Worm (Caenorhabditis elegans): ENCODE measurements around the gene Y73C8B.9.

DNA sequence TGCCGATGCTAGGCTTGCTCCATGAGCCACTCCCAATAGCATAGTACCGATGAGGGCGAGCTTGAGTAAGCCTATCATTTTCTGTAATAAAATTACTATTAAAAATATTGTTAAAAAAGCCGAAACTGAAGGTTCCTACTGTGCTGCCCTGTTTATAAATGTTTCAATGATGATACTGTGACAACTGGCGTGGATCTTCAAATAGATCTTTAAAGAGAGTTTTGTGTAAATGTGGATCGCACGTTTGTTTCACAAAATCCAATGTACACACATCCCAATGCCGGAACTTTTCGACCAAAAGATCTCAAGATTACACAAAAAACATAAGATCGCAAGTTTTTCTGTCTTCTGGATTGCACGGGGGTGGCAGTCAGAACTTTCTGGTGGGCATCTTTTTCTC lies 27.9 kb upstream of the Y73C8B.9 start, which contains the start of gene C36C5.14:
- TF ChIP-seq snpc-4 (tag; optimal IDR thresholded peaks at IDR 0.05) (no peak), pha-4 (tag; optimal IDR thresholded peaks at IDR 0.05) (no peak), ces-1 (GFP tag; optimal IDR thresholded peaks at IDR 0.05) (no peak), nhr-76 (tag; optimal IDR thresholded peaks at IDR 0.05) (no peak), sem-2 (GFP tag; optimal IDR thresholded peaks at IDR 0.05) (no peak), ham-2 (GFP tag; optimal IDR thresholded peaks at IDR 0.05) (no peak), ztf-11 (tag; optimal IDR thresholded peaks at IDR 0.05) (no peak), lsy-2 (tag; optimal IDR thresholded peaks at IDR 0.05) (no peak), nhr-2 (tag; optimal IDR thresholded peaks at IDR 0.05) (no peak), lin-13 (tag; optimal IDR thresholded peaks at IDR 0.05) (no peak), blmp-1 (tag; optimal IDR thresholded peaks at IDR 0.05) (no peak), elt-1 (tag; optimal IDR thresholded peaks at IDR 0.05; ENCODE audit: borderline replicate concordance, insufficient read depth) (no peak)
